Fruit fly (Drosophila melanogaster): Measurements from ENCODE around the gene CG12994.

CG12994 gene

dm6 chrX:17488422-17488821, 44.6 kb upstream of the CG12994 start:
- no peak for TF ChIP-seq chn (GFP tag; optimal IDR thresholded peaks at IDR 0.05)
- TF ChIP-seq nom (GFP tag; optimal IDR thresholded peaks at IDR 0.05) = peak; percentile 87
- TF ChIP-seq Drgx (GFP tag; IDR thresholded peaks at IDR 0.05) = 0 out of 2 replicates have a peak, but pooled peaks have one; percentile 33
- TF ChIP-seq bsh (GFP tag; optimal IDR thresholded peaks at IDR 0.05) = peak in 1 of 2 experiments; percentile 82

- TF ChIP-seq CG12155 (GFP tag; optimal IDR thresholded peaks at IDR 0.05) (no peak), CG11696 (GFP tag; IDR thresholded peaks at IDR 0.05) (no peak), CG33557 (GFP tag; optimal IDR thresholded peaks at IDR 0.05) (no peak), dysf (GFP tag; IDR thresholded peaks at IDR 0.05) (no peak), pita (GFP tag; optimal IDR thresholded peaks at IDR 0.05) (no peak), CG9876 (GFP tag; optimal IDR thresholded peaks at IDR 0.05) (no peak), pnt (GFP tag; optimal IDR thresholded peaks at IDR 0.05) (no peak), Vsx1 (GFP tag; optimal IDR thresholded peaks at IDR 0.05) (no peak), Usf (GFP tag; optimal IDR thresholded peaks at IDR 0.05) (no peak), vvl (GFP tag; IDR thresholded peaks at IDR 0.05) (no peak), emc (GFP tag; optimal IDR thresholded peaks at IDR 0.05) (no peak), CG34376 (GFP tag; optimal IDR thresholded peaks at IDR 0.05) (no peak), row (GFP tag; IDR thresholded peaks at IDR 0.05) (no peak), hkb (optimal IDR thresholded peaks at IDR 0.05) (no peak), hkb (GFP tag; IDR thresholded peaks at IDR 0.05) (no peak), fd96Cb (tag; optimal IDR thresholded peaks at IDR 0.05) (no peak)
Measured at dm6 chrX:17485293-17486056, 41.7 kb upstream of the CG12994 start.

- no peak for TF ChIP-seq Lhr (GFP tag; optimal IDR thresholded peaks at IDR 0.05)
- no peak for TF ChIP-seq CG17359 (tag; optimal IDR thresholded peaks at IDR 0.05)
- no peak for TF ChIP-seq Ptx1 (GFP tag; IDR thresholded peaks at IDR 0.05)
- no peak for TF ChIP-seq D19B (GFP tag; optimal IDR thresholded peaks at IDR 0.05)
- 0 out of 2 replicates have a peak, but pooled peaks have one; percentile 9 for TF ChIP-seq CG31441 (GFP tag; IDR thresholded peaks at IDR 0.05)
- TF ChIP-seq Nf-YC (tag; optimal IDR thresholded peaks at IDR 0.05) = peak; percentile 10
- TF ChIP-seq phol (tag; optimal IDR thresholded peaks at IDR 0.05) = no peak
- TF ChIP-seq gce (GFP tag; IDR thresholded peaks at IDR 0.05) = no peak
- TF ChIP-seq gt (GFP tag; IDR thresholded peaks at IDR 0.05) = no peak
- no peak for TF ChIP-seq CG8089 (GFP tag; optimal IDR thresholded peaks at IDR 0.05)
- no peak for TF ChIP-seq CG4730 (GFP tag; IDR thresholded peaks at IDR 0.05)
- no peak for TF ChIP-seq CG14014 (GFP tag; IDR thresholded peaks at IDR 0.05)
- TF ChIP-seq D19A (tag; optimal IDR thresholded peaks at IDR 0.05) = no peak
- TF ChIP-seq lola (GFP tag; optimal IDR thresholded peaks at IDR 0.05) = no peak
- no peak for TF ChIP-seq Fer1 (GFP tag; optimal IDR thresholded peaks at IDR 0.05)
- no peak for TF ChIP-seq Stat92E (GFP tag; optimal IDR thresholded peaks at IDR 0.05)
- TF ChIP-seq gsb (GFP tag; IDR thresholded peaks at IDR 0.05) = no peak
- no peak for TF ChIP-seq CG10431 (GFP tag; optimal IDR thresholded peaks at IDR 0.05)
- TF ChIP-seq C15 (GFP tag; IDR thresholded peaks at IDR 0.05) = no peak
- TF ChIP-seq CG8388 (GFP tag; optimal IDR thresholded peaks at IDR 0.05) = no peak
- TF ChIP-seq pfk (GFP tag; optimal IDR thresholded peaks at IDR 0.05) = no peak
- peak; percentile 53; the same call in 1 of the 2 replicates for TF ChIP-seq CG10321 (GFP tag; IDR thresholded peaks at IDR 0.05)
- TF ChIP-seq CG1832 (GFP tag; optimal IDR thresholded peaks at IDR 0.05) = peak; percentile 57
- no peak for TF ChIP-seq Aef1 (GFP tag; IDR thresholded peaks at IDR 0.05)
- no peak for TF ChIP-seq CG7786 (GFP tag; optimal IDR thresholded peaks at IDR 0.05)
- TF ChIP-seq Abd-B (GFP tag; optimal IDR thresholded peaks at IDR 0.05) = no peak
- no peak for TF ChIP-seq CG4328 (GFP tag; optimal IDR thresholded peaks at IDR 0.05)
Measured at dm6 chrX:17484152-17484807, 40.5 kb upstream of the CG12994 start.
